Worm (Caenorhabditis elegans) whole organism, L4/young adult: ENCODE results near the gene lis-1.

Experiments
- W03F9.2 ChIP-seq: fragments of 150-350 bp; optimal IDR thresholded peaks from 2 replicates; lab custom pipeline; 2014; ENCODE audit warnings: missing biosample characterization, missing genetic modification characterization
- dao-5 ChIP-seq: sonication (generic microtip); optimal IDR thresholded peaks from 2 replicates; lab custom pipeline; 2016; ENCODE audit warnings: missing genotype, missing genetic modification characterization, moderate library complexity, missing compliant biosample characterization
- him-1 ChIP-seq: sonication (generic microtip); optimal IDR thresholded peaks from 2 replicates; lab custom pipeline; 2016; ENCODE audit warnings: missing genotype, missing genetic modification reagents, missing genetic modification characterization, missing compliant biosample characterization

- TF ChIP-seq him-1 (tag; lab: Kevin White, UChicago) (no peak), W03F9.2 (tag; lab: Kevin White, UChicago) (no peak), dao-5 (tag; lab: Kevin White, UChicago) (no peak)
Measured at ce11 chrIII:13376304-13376760, at the start of gene lis-1.
